Worm (Caenorhabditis elegans) whole organism, L2 larva: ENCODE measurements around the gene R08C7.8.

Experiments
- ama-1 ChIP-seq: fragments of 150-350 bp; optimal IDR thresholded peaks from 2 replicates; lab custom pipeline; 2018; ENCODE audit warnings: inconsistent platforms
- egl-27 ChIP-seq: sonication (generic microtip); optimal IDR thresholded peaks from 3 replicates; lab custom pipeline; 2017; ENCODE audit warnings: missing biosample characterization, missing genetic modification reagents, missing genetic modification characterization
- elt-3 ChIP-seq: sonication (generic microtip); optimal IDR thresholded peaks from 2 replicates; lab custom pipeline; 2017; ENCODE audit warnings: missing biosample characterization, missing genetic modification characterization
- lin-13 ChIP-seq: fragments of 150-350 bp; optimal IDR thresholded peaks from 2 replicates; lab custom pipeline; 2014; ENCODE audit warnings: missing biosample characterization, missing genetic modification reagents, missing genetic modification characterization
- nhr-237 ChIP-seq: fragments of 150-350 bp; optimal IDR thresholded peaks from 2 replicates; lab custom pipeline; 2014; ENCODE audit warnings: missing biosample characterization, missing genetic modification characterization
- unc-39 ChIP-seq: fragments of 150-350 bp; optimal IDR thresholded peaks from 2 replicates; lab custom pipeline; 2014; ENCODE audit warnings: missing biosample characterization, missing genetic modification characterization
- unc-62 ChIP-seq: fragments of 150-350 bp; optimal IDR thresholded peaks from 2 replicates; lab custom pipeline; 2014; ENCODE audit warnings: missing biosample characterization, missing genetic modification reagents, missing genetic modification characterization

DNA sequence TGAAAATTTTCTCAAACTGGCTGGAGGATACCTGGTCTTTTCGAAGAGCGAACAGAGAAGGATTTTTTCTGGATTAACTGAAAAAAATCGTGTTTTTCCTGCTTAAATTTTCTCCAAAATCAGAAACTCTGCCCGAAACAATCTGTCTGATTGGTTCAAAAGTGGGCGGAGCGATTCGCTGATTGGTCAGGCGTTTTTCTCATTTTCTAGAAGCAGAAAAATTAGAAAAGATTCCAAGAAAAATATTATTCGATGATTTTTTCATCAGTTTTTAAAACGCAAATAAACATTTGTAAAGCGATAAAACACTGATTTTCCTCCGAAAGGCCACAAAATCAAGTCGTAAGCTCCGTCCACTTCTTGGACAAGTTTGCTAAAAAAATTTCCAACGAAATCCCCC lies 35.5 kb downstream of the R08C7.8 start:
- TF ChIP-seq elt-3 (tag; lab: Kevin White, UChicago) (no peak), ama-1 (lab: Kevin White, UChicago) (no peak), nhr-237 (tag; lab: Kevin White, UChicago) (no peak), unc-62 (GFP tag; lab: Kevin White, UChicago) (no peak), lin-13 (GFP tag; lab: Kevin White, UChicago) (no peak), egl-27 (tag; lab: Kevin White, UChicago) (no peak), unc-39 (no peak)
